Fruit fly (Drosophila melanogaster) S2 (cell line): ENCODE data around the gene Inx5.

ENCODE experiments used
- CG8478 ChIP-seq: fragments of >200 bp; optimal IDR thresholded peaks from 2 replicates; lab custom pipeline; 2018
- CTCF ChIP-seq, 2 experiments: fragments of >200 bp; optimal IDR thresholded peaks; 2 replicates each; lab custom pipeline; 2018

dm6 chrX:19153288-19154130, 17.2 kb downstream of the Inx5 start:
- TF ChIP-seq CG8478 (lab: Kevin White, UChicago) (no peak), CTCF (optimal IDR thresholded peaks at IDR 0.05; lab: Kevin White, UChicago) (no peak)
